Fruit fly (Drosophila melanogaster): ENCODE results near the gene CG12289.

The CG12289 gene

dm6 chr3L:11448349-11448748, 9.9 kb downstream of the CG12289 start (continued):
- TF ChIP-seq Eip78C (GFP tag): peak; percentile 92
- no peak for TF ChIP-seq CG9139 (GFP tag; optimal IDR thresholded peaks at IDR 0.05)
- peak; percentile 85 for TF ChIP-seq CG32006 (GFP tag; optimal IDR thresholded peaks at IDR 0.05)
- no peak for TF ChIP-seq Sox15 (GFP tag; optimal IDR thresholded peaks at IDR 0.05)
- peak; percentile 28 for TF ChIP-seq CG3919 (GFP tag; optimal IDR thresholded peaks at IDR 0.05)
- peak in 1 of 2 experiments; percentile 49 for TF ChIP-seq ss (GFP tag; optimal IDR thresholded peaks at IDR 0.05)
- no peak for TF ChIP-seq Ets21C (GFP tag; optimal IDR thresholded peaks at IDR 0.05)
- no peak for TF ChIP-seq fkh (GFP tag; optimal IDR thresholded peaks at IDR 0.05)
- TF ChIP-seq CG8632 (GFP tag; optimal IDR thresholded peaks at IDR 0.05): peak; percentile 8
- TF ChIP-seq vri (GFP tag; optimal IDR thresholded peaks at IDR 0.05): no peak
- TF ChIP-seq Hr39 (GFP tag; optimal IDR thresholded peaks at IDR 0.05): no peak
- TF ChIP-seq CG15336 (GFP tag; IDR thresholded peaks at IDR 0.05): peak; percentile 89
- TF ChIP-seq CG8119 (GFP tag; IDR thresholded peaks at IDR 0.05): peak; percentile 87
- TF ChIP-seq dac (GFP tag; optimal IDR thresholded peaks at IDR 0.05): peak; percentile 85
- peak; percentile 57 for TF ChIP-seq CG6808 (GFP tag; optimal IDR thresholded peaks at IDR 0.05)
- peak; percentile 6 for TF ChIP-seq spab (GFP tag; optimal IDR thresholded peaks at IDR 0.05)

- TF ChIP-seq esn (GFP tag; optimal IDR thresholded peaks at IDR 0.05) (peak; percentile 77), CG6163 (GFP tag; IDR thresholded peaks at IDR 0.05) (peak; percentile 80), dsx (GFP tag; optimal IDR thresholded peaks at IDR 0.05; ENCODE audit: poor library complexity, severe bottlenecking) (peak; percentile 82), OdsH (GFP tag; optimal IDR thresholded peaks at IDR 0.05) (peak; percentile 41), CG4318 (GFP tag; optimal IDR thresholded peaks at IDR 0.05) (peak; percentile 67), salr (GFP tag; optimal IDR thresholded peaks at IDR 0.05) (peak in 1 of 2 experiments; percentile 74), CG15336 (GFP tag; IDR thresholded peaks at IDR 0.05) (peak; percentile 91), CG11762 (GFP tag; optimal IDR thresholded peaks at IDR 0.05; ENCODE audit: insufficient read depth) (peak; percentile 80), Met (GFP tag; optimal IDR thresholded peaks at IDR 0.05) (peak; percentile 60), CG11902 (GFP tag; optimal IDR thresholded peaks at IDR 0.05) (peak; percentile 23), CG10631 (GFP tag; optimal IDR thresholded peaks at IDR 0.05) (peak; percentile 80), topi (GFP tag; optimal IDR thresholded peaks at IDR 0.05) (peak; percentile 77), lz (GFP tag; optimal IDR thresholded peaks at IDR 0.05) (peak; percentile 63), CG8119 (GFP tag; IDR thresholded peaks at IDR 0.05) (peak; percentile 91), CG6854 (GFP tag; optimal IDR thresholded peaks at IDR 0.05) (peak; percentile 42), eg (GFP tag; IDR thresholded peaks at IDR 0.05) (peak; percentile 89), CG8632 (GFP tag; optimal IDR thresholded peaks at IDR 0.05) (peak; percentile 50), CG10669 (GFP tag; optimal IDR thresholded peaks at IDR 0.05) (peak; percentile 81), Ets21C (GFP tag; optimal IDR thresholded peaks at IDR 0.05) (peak; percentile 45), CG3919 (GFP tag; optimal IDR thresholded peaks at IDR 0.05) (peak; percentile 88), Lpt (GFP tag; optimal IDR thresholded peaks at IDR 0.05) (peak; percentile 93), svp (GFP tag) (peak; percentile 91), Hr39 (GFP tag; optimal IDR thresholded peaks at IDR 0.05) (peak; percentile 49), fd59A (GFP tag; optimal IDR thresholded peaks at IDR 0.05) (peak; percentile 61), Blimp-1 (GFP tag; optimal IDR thresholded peaks at IDR 0.05) (peak; percentile 3), CG16779 (tag; optimal IDR thresholded peaks at IDR 0.05) (peak; percentile 69), vri (GFP tag; optimal IDR thresholded peaks at IDR 0.05) (peak; percentile 22), Eip93F (GFP tag; optimal IDR thresholded peaks at IDR 0.05) (no peak), CG8319 (GFP tag; optimal IDR thresholded peaks at IDR 0.05) (peak; percentile 51), CG3032 (tag; optimal IDR thresholded peaks at IDR 0.05) (peak; percentile 83), net (GFP tag; optimal IDR thresholded peaks at IDR 0.05) (peak; percentile 50), achi (GFP tag; optimal IDR thresholded peaks at IDR 0.05) (peak; percentile 62), Ets96B (tag; optimal IDR thresholded peaks at IDR 0.05) (peak; percentile 79), CG6276 (GFP tag; optimal IDR thresholded peaks at IDR 0.05) (peak; percentile 89), CG6792 (GFP tag; optimal IDR thresholded peaks at IDR 0.05) (peak; percentile 67), CG6808 (GFP tag; optimal IDR thresholded peaks at IDR 0.05) (peak; percentile 91), Gug (GFP tag; IDR thresholded peaks at IDR 0.05) (peak; percentile 72), CG34406 (GFP tag; optimal IDR thresholded peaks at IDR 0.05) (peak; percentile 35), fkh (GFP tag; optimal IDR thresholded peaks at IDR 0.05) (no peak), acj6 (GFP tag; optimal IDR thresholded peaks at IDR 0.05) (peak; percentile 39)
Measured at dm6 chr3L:11447022-11447728, 11.1 kb downstream of the CG12289 start.

Measured in whole organism, prepupa.